Worm (Caenorhabditis elegans) whole organism, L1 larva: ENCODE results near the gene R09D1.14.
"Not testable (repeated sequence)": the region's sequence is repeated elsewhere in the genome, so short reads cannot be mapped to it uniquely, and the experiment has no call there.

Experiments
- C16A3.4 ChIP-seq: fragments of 150-350 bp; optimal IDR thresholded peaks from 2 replicates; lab custom pipeline; 2014; ENCODE audit warnings: missing biosample characterization, missing genetic modification characterization
- F16B12.6 ChIP-seq: fragments of 150-350 bp; optimal IDR thresholded peaks from 2 replicates; lab custom pipeline; 2014; ENCODE audit warnings: missing biosample characterization, missing genetic modification characterization
- aha-1 ChIP-seq: fragments of 150-350 bp; optimal IDR thresholded peaks from 2 replicates; lab custom pipeline; 2014; ENCODE audit warnings: missing biosample characterization, missing genetic modification characterization
- aly-2 ChIP-seq: fragments of 150-350 bp; optimal IDR thresholded peaks from 2 replicates; lab custom pipeline; 2014; ENCODE audit warnings: missing biosample characterization, missing genetic modification characterization
- ceh-63 ChIP-seq: fragments of 200-800 bp; sonication (Bioruptor generic); optimal IDR thresholded peaks from 2 replicates; lab custom pipeline; 2018; ENCODE audit warnings: mild to moderate bottlenecking, missing genetic modification characterization, missing compliant biosample characterization
- ces-1 ChIP-seq: fragments of 150-350 bp; optimal IDR thresholded peaks from 2 replicates; lab custom pipeline; 2014; ENCODE audit warnings: missing biosample characterization, missing genetic modification reagents, missing genetic modification characterization
- efl-1 ChIP-seq, 4 experiments: fragments of 150-350 bp; optimal IDR thresholded peaks in 3 of 4; peaks in 1 of 4; 1 replicate in 1 of 4; 2 replicates in 3 of 4; lab custom pipeline; 2014; ENCODE audit warnings: missing biosample characterization in 2 of 4, missing genetic modification characterization in 2 of 4, missing genetic modification reagents in 2 of 4
- egl-27 ChIP-seq, 2 experiments: fragments of 150-350 bp in 1 of 2; sonication (generic microtip); optimal IDR thresholded peaks; 3 replicates each; lab custom pipeline; 2017 to 2018; ENCODE audit warnings: missing biosample characterization in 2 of 2, missing genetic modification characterization in 2 of 2, missing genetic modification reagents in 2 of 2
- elt-2 ChIP-seq: sonication (generic microtip); optimal IDR thresholded peaks from 2 replicates; lab custom pipeline; 2016; ENCODE audit warnings: missing genetic modification characterization, mild to moderate bottlenecking, inconsistent platforms, missing compliant biosample characterization, missing genetic modification reagents
- elt-3 ChIP-seq, 6 experiments: fragments of 150-350 bp in 1 of 6; sonication (generic microtip); optimal IDR thresholded peaks; 2 replicates each; lab custom pipeline; 2017 to 2018; ENCODE audit warnings: missing biosample characterization in 6 of 6, missing genetic modification characterization in 6 of 6, inconsistent platforms in 1 of 6
- ets-5 ChIP-seq: fragments of 200-800 bp; sonication (Bioruptor generic); IDR thresholded peaks from 2 replicates; pipeline ENCODE4 v1.3.6; 2022; ENCODE audit warnings: missing genetic modification characterization, missing compliant biosample characterization
- fkh-10 ChIP-seq: sonication (generic microtip); optimal IDR thresholded peaks from 2 replicates; lab custom pipeline; 2017; ENCODE audit warnings: missing biosample characterization, missing genetic modification reagents, missing genetic modification characterization
- fkh-4 ChIP-seq: sonication (generic microtip); optimal IDR thresholded peaks from 2 replicates; lab custom pipeline; 2016; ENCODE audit warnings: missing compliant biosample characterization, missing genetic modification characterization, borderline replicate concordance
- fos-1 ChIP-seq: fragments of 150-350 bp; optimal IDR thresholded peaks from 2 replicates; lab custom pipeline; 2014; ENCODE audit warnings: missing biosample characterization, missing genetic modification characterization
- hlh-4 ChIP-seq: sonication (generic microtip); optimal IDR thresholded peaks from 2 replicates; lab custom pipeline; 2016; ENCODE audit warnings: mild to moderate bottlenecking, missing genetic modification characterization, missing compliant biosample characterization
- jun-1 ChIP-seq: fragments of 150-350 bp; optimal IDR thresholded peaks from 2 replicates; lab custom pipeline; 2014; ENCODE audit warnings: missing biosample characterization, missing genetic modification reagents, missing genetic modification characterization
- lin-14 ChIP-seq: fragments of 200-800 bp; sonication (Bioruptor generic); optimal IDR thresholded peaks from 2 replicates; lab custom pipeline; 2018; ENCODE audit warnings: mild to moderate bottlenecking, missing genetic modification characterization, moderate library complexity, missing compliant biosample characterization
- lin-35 ChIP-seq, 2 experiments: fragments of 150-350 bp; optimal IDR thresholded peaks; 2 replicates each; lab custom pipeline; 2014; ENCODE audit warnings: missing biosample characterization in 2 of 2, missing genetic modification characterization in 2 of 2, missing genetic modification reagents in 2 of 2
- lsy-2 ChIP-seq, 2 experiments: fragments of 150-350 bp; optimal IDR thresholded peaks; 2 replicates each; lab custom pipeline; 2014; ENCODE audit warnings: missing biosample characterization in 2 of 2, missing genetic modification characterization in 2 of 2
- mdl-1 ChIP-seq, 2 experiments: fragments of 150-350 bp; optimal IDR thresholded peaks; 2 replicates each; lab custom pipeline; 2014 to 2017; ENCODE audit warnings: missing biosample characterization in 2 of 2, missing genetic modification characterization in 2 of 2, inconsistent platforms in 1 of 2
- mep-1 ChIP-seq: fragments of 150-350 bp; optimal IDR thresholded peaks from 2 replicates; lab custom pipeline; 2014; ENCODE audit warnings: missing biosample characterization, missing genetic modification characterization
- nhr-12 ChIP-seq: sonication (generic microtip); optimal IDR thresholded peaks from 2 replicates; lab custom pipeline; 2017; ENCODE audit warnings: missing biosample characterization, missing genetic modification characterization
- nhr-19 ChIP-seq: fragments of 200-800 bp; sonication (Bioruptor generic); conservative IDR thresholded peaks from 2 replicates; pipeline ENCODE4 v1.3.6; 2022; ENCODE audit warnings: missing genetic modification characterization, missing compliant biosample characterization
- nhr-20 ChIP-seq: sonication (generic microtip); optimal IDR thresholded peaks from 2 replicates; lab custom pipeline; 2016; ENCODE audit warnings: mild to moderate bottlenecking, missing genetic modification characterization, missing compliant biosample characterization
- nhr-71 ChIP-seq: sonication (generic microtip); optimal IDR thresholded peaks from 2 replicates; lab custom pipeline; 2016; ENCODE audit warnings: mild to moderate bottlenecking, missing genetic modification characterization, moderate library complexity, missing compliant biosample characterization
- nhr-90 ChIP-seq: sonication (generic microtip); optimal IDR thresholded peaks from 2 replicates; lab custom pipeline; 2016; ENCODE audit warnings: mild to moderate bottlenecking, missing genetic modification characterization, missing compliant biosample characterization; ENCODE audit not compliant: poor library complexity
- pag-3 ChIP-seq: sonication (generic microtip); optimal IDR thresholded peaks from 2 replicates; lab custom pipeline; 2017; ENCODE audit warnings: missing genetic modification characterization, mild to moderate bottlenecking, missing compliant biosample characterization, antibody characterized with exemption, borderline replicate concordance; ENCODE audit not compliant: insufficient read depth
- pqm-1 ChIP-seq: sonication (generic microtip); optimal IDR thresholded peaks from 3 replicates; lab custom pipeline; 2017; ENCODE audit warnings: missing biosample characterization, missing genetic modification characterization
- rnt-1 ChIP-seq: sonication (generic microtip); optimal IDR thresholded peaks from 2 replicates; lab custom pipeline; 2016; ENCODE audit warnings: mild to moderate bottlenecking, missing genetic modification characterization, moderate library complexity, missing compliant biosample characterization
- skn-1 ChIP-seq: fragments of 150-350 bp; optimal IDR thresholded peaks from 2 replicates; lab custom pipeline; 2014; ENCODE audit warnings: missing biosample characterization, missing genetic modification characterization
- sup-37 ChIP-seq: fragments of 200-800 bp; sonication (Bioruptor generic); optimal IDR thresholded peaks from 2 replicates; lab custom pipeline; 2018; ENCODE audit warnings: mild to moderate bottlenecking, missing genetic modification characterization, missing compliant biosample characterization
- tlp-1 ChIP-seq: fragments of 150-350 bp; optimal IDR thresholded peaks from 2 replicates; lab custom pipeline; 2014; ENCODE audit warnings: missing biosample characterization, missing genetic modification characterization
- unc-86 ChIP-seq: sonication (generic microtip); optimal IDR thresholded peaks from 2 replicates; lab custom pipeline; 2016; ENCODE audit warnings: missing genetic modification characterization, missing compliant biosample characterization
- xbp-1 ChIP-seq: sonication (generic microtip); optimal IDR thresholded peaks from 2 replicates; lab custom pipeline; 2016; ENCODE audit warnings: missing genetic modification characterization, missing compliant biosample characterization
- ztf-4 ChIP-seq: fragments of 150-350 bp; optimal IDR thresholded peaks from 2 replicates; lab custom pipeline; 2014; ENCODE audit warnings: missing biosample characterization, missing genetic modification characterization

Gene R09D1.14

DNA sequence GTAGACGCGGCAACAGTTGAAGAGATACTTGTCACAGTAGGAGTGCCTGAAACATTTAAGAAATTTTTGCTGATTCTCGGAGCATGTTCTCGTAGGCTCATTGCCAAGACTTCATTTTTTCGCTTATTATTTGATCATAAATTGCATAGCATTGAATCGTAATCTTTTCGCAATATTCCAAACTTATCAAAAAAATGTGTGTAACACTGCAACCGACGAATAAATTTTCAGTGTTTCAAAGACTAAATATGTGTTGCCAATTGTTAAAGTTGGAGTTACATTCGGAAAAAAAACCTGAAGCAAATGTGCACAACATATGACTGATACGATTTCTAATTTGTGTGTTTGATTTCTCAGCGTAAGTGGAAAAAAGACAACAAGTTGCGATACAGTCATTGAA is at the start of gene R09D1.14:
Gene R09D1.14 (minus strand): TSS at position 101 of the 400 bp plus-strand sequence.
- TF ChIP-seq ceh-63 (GFP tag; lab: Kevin White, UChicago); fkh-10; fkh-4 (tag; lab: Kevin White, UChicago): not testable (repeated sequence)

DNA sequence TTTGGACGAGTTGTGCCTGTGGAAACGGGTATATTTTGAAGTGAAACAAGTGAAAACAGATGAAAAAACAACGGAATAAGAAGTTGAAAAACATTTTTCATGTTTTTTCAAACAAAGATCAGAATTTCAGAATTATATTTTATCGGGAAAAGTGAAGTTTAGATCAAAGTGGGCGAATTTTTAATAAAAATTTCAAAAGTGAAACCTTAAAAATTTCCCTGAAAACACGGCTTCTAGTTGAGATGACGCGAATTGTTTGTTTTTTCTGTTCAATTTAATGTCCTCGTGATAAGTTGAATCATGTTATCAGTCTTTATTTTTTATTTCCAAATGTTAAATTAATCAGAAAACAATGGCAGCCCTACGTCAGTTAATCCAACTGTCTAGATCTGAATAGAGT is 47.8 kb upstream of the R09D1.14 start, which contains the start of gene gcy-3:
Gene gcy-3 (minus strand): TSS at position 101 of the 400 bp plus-strand sequence.
- TF ChIP-seq skn-1 (tag; lab: Kevin White, UChicago) (no peak), ces-1 (GFP tag; lab: Kevin White, UChicago) (no peak), fos-1 (tag; lab: Kevin White, UChicago) (no peak), xbp-1 (tag; lab: Kevin White, UChicago) (no peak), aha-1 (tag; lab: Kevin White, UChicago) (no peak), rnt-1 (no peak), elt-3 (tag; optimal IDR thresholded peaks at IDR 0.05; lab: Kevin White, UChicago) (no peak), nhr-12 (tag; lab: Kevin White, UChicago) (no peak), tlp-1 (tag; lab: Kevin White, UChicago) (no peak), ztf-4 (no peak), pag-3 (tag; lab: Kevin White, UChicago) (no peak), lin-35 (GFP tag; optimal IDR thresholded peaks at IDR 0.05; lab: Kevin White, UChicago) (no peak)
- TF ChIP-seq, all 84 proteins: peak for 0

DNA sequence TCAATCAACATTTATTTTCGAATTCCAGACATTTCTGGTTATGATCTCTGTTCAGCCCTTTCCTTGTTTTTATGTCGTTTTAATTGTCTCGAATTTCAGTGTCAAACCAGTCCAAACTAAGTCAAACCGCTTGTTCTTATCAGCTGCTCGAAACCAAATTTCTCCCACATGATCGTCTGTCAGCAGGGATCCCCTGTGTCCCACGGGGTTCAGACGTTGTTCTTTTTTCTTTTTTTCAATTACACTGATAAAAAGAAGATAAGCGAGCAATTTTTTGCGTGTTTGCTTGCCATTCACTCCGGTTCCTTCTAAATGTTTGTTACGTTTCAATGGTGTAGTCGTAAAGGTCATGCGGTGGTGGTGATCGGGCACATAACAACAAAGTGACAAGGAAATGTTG is 42.6 kb upstream of the R09D1.14 start:
- TF ChIP-seq mep-1 (tag; lab: Kevin White, UChicago) (no peak), C16A3.4 (tag; lab: Kevin White, UChicago) (no peak), mdl-1 (tag; optimal IDR thresholded peaks at IDR 0.05; lab: Kevin White, UChicago) (peak in 1 of 2 experiments; percentile 48), lin-35 (GFP tag; optimal IDR thresholded peaks at IDR 0.05; lab: Kevin White, UChicago) (peak in 1 of 2 experiments; percentile 50), ces-1 (GFP tag; lab: Kevin White, UChicago) (no peak), elt-2 (tag; lab: Kevin White, UChicago) (peak; percentile 97), F16B12.6 (tag; lab: Kevin White, UChicago) (no peak), efl-1 (optimal IDR thresholded peaks at IDR 0.05; lab: Kevin White, UChicago) (no peak), efl-1 (GFP tag; optimal IDR thresholded peaks at IDR 0.05 in 1 of 2; lab: Kevin White, UChicago) (peak in 1 of 2 experiments; percentile 57), nhr-90 (tag; lab: Kevin White, UChicago) (peak; percentile 23), skn-1 (tag; lab: Kevin White, UChicago) (no peak), nhr-19 (GFP tag; lab: Robert Waterston, UW) (0 out of 2 replicates have a peak, but pooled peaks have one; percentile 12), jun-1 (tag; lab: Kevin White, UChicago) (peak; percentile 21), nhr-71 (peak; percentile 51), lsy-2 (tag; optimal IDR thresholded peaks at IDR 0.05; lab: Kevin White, UChicago) (peak in 1 of 2 experiments; percentile 7)

DNA sequence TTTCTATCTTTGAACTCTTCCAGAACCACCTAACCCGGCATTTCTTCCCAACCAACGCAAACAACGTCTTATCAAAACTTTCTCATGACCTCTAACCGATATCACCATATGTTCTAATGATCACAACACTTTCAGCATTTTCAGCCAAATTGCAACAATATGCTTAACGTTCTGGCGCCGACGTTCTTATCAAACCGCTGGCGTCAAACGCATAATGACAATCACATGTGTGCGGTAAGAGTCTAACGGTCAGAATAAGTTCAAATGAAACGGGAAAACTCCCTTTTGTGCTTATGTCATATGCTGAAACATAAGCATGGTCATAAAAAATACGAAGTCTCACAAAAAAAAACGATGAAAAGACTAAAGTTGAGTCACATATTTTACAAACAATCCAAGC is 41.6 kb upstream of the R09D1.14 start:
- peak; percentile 99 for TF ChIP-seq elt-2 (tag; lab: Kevin White, UChicago)
- TF ChIP-seq hlh-4, result no peak
- peak in 1 of 2 experiments; percentile 73 for TF ChIP-seq lin-35 (GFP tag; optimal IDR thresholded peaks at IDR 0.05; lab: Kevin White, UChicago)
- TF ChIP-seq nhr-71, result peak; percentile 57
- no peak for TF ChIP-seq ets-5 (GFP tag; lab: Robert Waterston, UW)
- TF ChIP-seq pqm-1 (tag; lab: Kevin White, UChicago), result no peak
- TF ChIP-seq unc-86 (tag; lab: Kevin White, UChicago), result no peak
- TF ChIP-seq egl-27 (tag; optimal IDR thresholded peaks at IDR 0.05; lab: Kevin White, UChicago), result no peak
- peak; percentile 28 for TF ChIP-seq nhr-90 (tag; lab: Kevin White, UChicago)
- peak; percentile 30 for TF ChIP-seq nhr-20 (tag; lab: Kevin White, UChicago)
- no peak for TF ChIP-seq sup-37
- TF ChIP-seq mdl-1 (tag; optimal IDR thresholded peaks at IDR 0.05; lab: Kevin White, UChicago), result peak in 1 of 2 experiments; percentile 49
- peak; percentile 2 for TF ChIP-seq lin-14
- TF ChIP-seq ceh-63 (GFP tag; lab: Kevin White, UChicago), result no peak
- peak; percentile 10 for TF ChIP-seq jun-1 (tag; lab: Kevin White, UChicago)
- no peak for TF ChIP-seq aly-2 (tag; lab: Kevin White, UChicago)
